Fruit fly (Drosophila melanogaster): ENCODE results near the gene CG2260.

CG2260 gene

DNA sequence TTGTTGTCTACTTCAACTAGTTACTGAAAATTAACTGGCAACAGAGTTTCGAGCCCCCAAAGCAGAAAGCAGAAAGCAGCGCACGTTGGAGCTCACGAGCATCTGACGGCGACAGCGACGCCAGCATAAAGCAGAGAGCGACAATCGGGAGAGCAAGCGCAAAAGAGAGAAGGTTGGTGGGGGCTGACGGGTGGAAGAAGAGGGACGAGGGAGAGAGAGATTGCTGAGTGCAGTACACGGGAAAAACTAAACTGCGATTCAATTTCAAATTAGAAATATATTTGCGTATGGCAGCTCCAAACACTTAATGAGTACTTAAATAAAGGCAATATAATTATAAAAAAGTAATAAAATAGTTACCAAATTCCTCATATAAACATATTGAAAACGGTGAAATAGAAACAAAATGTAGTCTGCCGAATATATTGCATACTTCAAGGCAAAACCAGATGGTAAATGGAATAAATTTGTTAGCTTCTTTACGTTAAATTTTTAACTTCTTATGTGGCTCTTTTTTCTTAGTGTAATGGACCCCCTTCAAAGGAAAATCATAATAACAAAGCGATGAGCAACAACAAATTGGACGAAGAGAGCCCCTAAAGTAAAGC is 28.8 kb downstream of the CG2260 start (continued):
- TF ChIP-seq CG9932 (GFP tag; IDR thresholded peaks at IDR 0.05) = peak; percentile 87
- TF ChIP-seq CG3163 (GFP tag; optimal IDR thresholded peaks at IDR 0.05) = peak; percentile 56
- peak; percentile 91 for TF ChIP-seq Aef1 (GFP tag; IDR thresholded peaks at IDR 0.05)
- peak; percentile 71 for TF ChIP-seq vfl (GFP tag; optimal IDR thresholded peaks at IDR 0.05)
- TF ChIP-seq ewg (GFP tag; optimal IDR thresholded peaks at IDR 0.05) = peak; percentile 90
- peak; percentile 81 for TF ChIP-seq CG2202 (tag; optimal IDR thresholded peaks at IDR 0.05)
- TF ChIP-seq CG2199 (GFP tag; IDR thresholded peaks at IDR 0.05) = peak; percentile 75; the same call in 2 of the 3 replicates
- peak; percentile 89 for TF ChIP-seq wor (GFP tag; IDR thresholded peaks at IDR 0.05)
- TF ChIP-seq CG12299 (tag; optimal IDR thresholded peaks at IDR 0.05) = peak; percentile 95
- TF ChIP-seq h (optimal IDR thresholded peaks at IDR 0.05) = no peak
- TF ChIP-seq wek (GFP tag; optimal IDR thresholded peaks at IDR 0.05) = peak; percentile 75
- peak; percentile 28 for TF ChIP-seq Myb (GFP tag; optimal IDR thresholded peaks at IDR 0.05)
- TF ChIP-seq zen2 (GFP tag; IDR thresholded peaks at IDR 0.05; ENCODE audit: partially characterized antibody) = no peak
- TF ChIP-seq CG14441 (GFP tag; IDR thresholded peaks at IDR 0.05) = peak; percentile 91
- TF ChIP-seq CG5245 (GFP tag; optimal IDR thresholded peaks at IDR 0.05) = peak; percentile 83
- TF ChIP-seq gt (GFP tag; IDR thresholded peaks at IDR 0.05) = peak; percentile 66
- TF ChIP-seq CG7839 (tag; optimal IDR thresholded peaks at IDR 0.05) = peak; percentile 97
- peak; percentile 71 for TF ChIP-seq CG13624 (GFP tag; optimal IDR thresholded peaks at IDR 0.05)
- TF ChIP-seq CG6272 (GFP tag; IDR thresholded peaks at IDR 0.05) = peak; percentile 90
- TF ChIP-seq CG4328 (GFP tag; optimal IDR thresholded peaks at IDR 0.05) = peak; percentile 97
- peak; percentile 80 to 97 for TF ChIP-seq Hr51 (GFP tag; optimal IDR thresholded peaks at IDR 0.05)
- TF ChIP-seq mam (GFP tag; optimal IDR thresholded peaks at IDR 0.05) = peak; percentile 86
- TF ChIP-seq MESR4 (GFP tag; optimal IDR thresholded peaks at IDR 0.05) = no peak
- TF ChIP-seq Dip3 (GFP tag; optimal IDR thresholded peaks at IDR 0.05) = peak; percentile 69
- TF ChIP-seq sug (tag; optimal IDR thresholded peaks at IDR 0.05) = peak; percentile 99
- peak; percentile 94 for TF ChIP-seq CG10147 (GFP tag; optimal IDR thresholded peaks at IDR 0.05)
- peak; percentile 96 for TF ChIP-seq CG4424 (GFP tag; optimal IDR thresholded peaks at IDR 0.05)
- peak; percentile 92 for TF ChIP-seq CG6813 (GFP tag; optimal IDR thresholded peaks at IDR 0.05)
- peak; percentile 67 for TF ChIP-seq Hmx (GFP tag; optimal IDR thresholded peaks at IDR 0.05)
- TF ChIP-seq CG16863 (GFP tag; optimal IDR thresholded peaks at IDR 0.05) = peak; percentile 71
- peak; percentile 93 for TF ChIP-seq CG1233 (GFP tag; optimal IDR thresholded peaks at IDR 0.05)
- TF ChIP-seq Bdp1 (GFP tag; optimal IDR thresholded peaks at IDR 0.05) = peak; percentile 78
- TF ChIP-seq CG8924 (tag; optimal IDR thresholded peaks at IDR 0.05) = peak; percentile 97
- peak; percentile 87 for TF ChIP-seq al (GFP tag; IDR thresholded peaks at IDR 0.05)
- peak; percentile 91 for TF ChIP-seq CG32532 (GFP tag; IDR thresholded peaks at IDR 0.05)
- peak; percentile 95 for TF ChIP-seq crol (GFP tag; IDR thresholded peaks at IDR 0.05)
- peak; percentile 91 for TF ChIP-seq esg (GFP tag; conservative IDR thresholded peaks at IDR 0.05)
- TF ChIP-seq toy (GFP tag; IDR thresholded peaks at IDR 0.05) = peak; percentile 82
- peak; percentile 86 for TF ChIP-seq CG12155 (GFP tag; optimal IDR thresholded peaks at IDR 0.05)
- TF ChIP-seq tna (GFP tag; IDR thresholded peaks at IDR 0.05; ENCODE audit: partially characterized antibody) = no peak
- TF ChIP-seq Side (GFP tag; optimal IDR thresholded peaks at IDR 0.05) = peak; percentile 54
- TF ChIP-seq Dll (GFP tag; IDR thresholded peaks at IDR 0.05; ENCODE audit: partially characterized antibody) = no peak
- TF ChIP-seq Dp (GFP tag; optimal IDR thresholded peaks at IDR 0.05) = peak; percentile 11
- TF ChIP-seq ftz-f1 (GFP tag; optimal IDR thresholded peaks at IDR 0.05) = peak; percentile 25
- TF ChIP-seq CG15011 (GFP tag; optimal IDR thresholded peaks at IDR 0.05) = peak; percentile 91
- peak; percentile 93 for TF ChIP-seq zf30C (GFP tag; optimal IDR thresholded peaks at IDR 0.05)
- peak; percentile 70 for TF ChIP-seq CG2116 (GFP tag; optimal IDR thresholded peaks at IDR 0.05)
- no peak for TF ChIP-seq CG14965 (GFP tag; optimal IDR thresholded peaks at IDR 0.05; ENCODE audit: borderline replicate concordance)
- no peak for TF ChIP-seq HLH4C (GFP tag; IDR thresholded peaks at IDR 0.05; ENCODE audit: partially characterized antibody)
- TF ChIP-seq ro (GFP tag; IDR thresholded peaks at IDR 0.05) = peak; percentile 81

Data from whole organism, embryonic.